Worm (Caenorhabditis elegans) whole organism, L2 larva: Measurements from ENCODE around the gene F44F4.3.

Experiments used
- F13H6.1 ChIP-seq: sonication (generic microtip); optimal IDR thresholded peaks from 2 replicates; lab custom pipeline; 2016; ENCODE audit warnings: missing genetic modification characterization, missing compliant biosample characterization
- Y55F3AM.14 ChIP-seq: fragments of 200-800 bp; sonication (Bioruptor generic); optimal IDR thresholded peaks from 2 replicates; lab custom pipeline; 2018; ENCODE audit warnings: mild to moderate bottlenecking, missing genetic modification characterization, missing compliant biosample characterization
- aly-2 ChIP-seq: fragments of 150-350 bp; optimal IDR thresholded peaks from 2 replicates; lab custom pipeline; 2014; ENCODE audit warnings: missing biosample characterization, missing genetic modification characterization
- ama-1 ChIP-seq: fragments of 150-350 bp; optimal IDR thresholded peaks from 2 replicates; lab custom pipeline; 2018; ENCODE audit warnings: inconsistent platforms
- blmp-1 ChIP-seq: sonication (generic microtip); optimal IDR thresholded peaks from 2 replicates; lab custom pipeline; 2017; ENCODE audit warnings: missing genetic modification characterization, mild to moderate bottlenecking, missing compliant biosample characterization, antibody characterized with exemption, moderate library complexity; ENCODE audit not compliant: insufficient read depth
- ceh-16 ChIP-seq: fragments of 150-350 bp; optimal IDR thresholded peaks from 2 replicates; lab custom pipeline; 2014; ENCODE audit warnings: missing biosample characterization, missing genetic modification characterization
- ceh-82 ChIP-seq: fragments of 150-350 bp; optimal IDR thresholded peaks from 2 replicates; lab custom pipeline; 2014; ENCODE audit warnings: missing biosample characterization, missing genetic modification characterization
- crh-2 ChIP-seq: sonication (generic microtip); optimal IDR thresholded peaks from 2 replicates; lab custom pipeline; 2017; ENCODE audit warnings: missing biosample characterization, missing genetic modification characterization
- egl-27 ChIP-seq: sonication (generic microtip); optimal IDR thresholded peaks from 3 replicates; lab custom pipeline; 2017; ENCODE audit warnings: missing biosample characterization, missing genetic modification reagents, missing genetic modification characterization
- fos-1 ChIP-seq: fragments of 150-350 bp; optimal IDR thresholded peaks from 2 replicates; lab custom pipeline; 2014; ENCODE audit warnings: missing biosample characterization, missing genetic modification characterization
- gmeb-1 ChIP-seq: fragments of 150-350 bp; optimal IDR thresholded peaks from 2 replicates; lab custom pipeline; 2014; ENCODE audit warnings: missing biosample characterization, missing genetic modification characterization
- lin-11 ChIP-seq: fragments of 150-350 bp; sonication (generic microtip); optimal IDR thresholded peaks from 2 replicates; lab custom pipeline; 2014; ENCODE audit warnings: missing biosample characterization, missing genetic modification characterization, inconsistent platforms, mixed read lengths
- lin-13 ChIP-seq: fragments of 150-350 bp; optimal IDR thresholded peaks from 2 replicates; lab custom pipeline; 2014; ENCODE audit warnings: missing biosample characterization, missing genetic modification reagents, missing genetic modification characterization
- lin-39 ChIP-seq: fragments of 150-350 bp; optimal IDR thresholded peaks from 2 replicates; lab custom pipeline; 2014; ENCODE audit warnings: missing biosample characterization, missing genetic modification reagents, missing genetic modification characterization
- mab-5 ChIP-seq: fragments of 150-350 bp; optimal IDR thresholded peaks from 2 replicates; lab custom pipeline; 2014; ENCODE audit warnings: missing biosample characterization, missing genetic modification characterization
- mbf-1 ChIP-seq: sonication (generic microtip); optimal IDR thresholded peaks from 2 replicates; lab custom pipeline; 2017; ENCODE audit warnings: missing biosample characterization, missing genetic modification characterization
- mdl-1 ChIP-seq, 2 experiments: fragments of 150-350 bp in 1 of 2; sonication (generic microtip) in 1 of 2; optimal IDR thresholded peaks; 2 replicates each; lab custom pipeline; 2017; ENCODE audit warnings: missing biosample characterization in 2 of 2, missing genetic modification characterization in 2 of 2
- nhr-10 ChIP-seq: sonication (generic microtip); optimal IDR thresholded peaks from 2 replicates; lab custom pipeline; 2017; ENCODE audit warnings: missing biosample characterization, missing genetic modification characterization
- nhr-11 ChIP-seq: fragments of 150-350 bp; optimal IDR thresholded peaks from 2 replicates; lab custom pipeline; 2014; ENCODE audit warnings: missing biosample characterization, missing genetic modification characterization
- nhr-12 ChIP-seq: fragments of 150-350 bp; optimal IDR thresholded peaks from 2 replicates; lab custom pipeline; 2014; ENCODE audit warnings: missing biosample characterization, missing genetic modification characterization
- nhr-129 ChIP-seq: fragments of 150-350 bp; optimal IDR thresholded peaks from 2 replicates; lab custom pipeline; 2014; ENCODE audit warnings: missing biosample characterization, missing genetic modification characterization
- nhr-21 ChIP-seq: fragments of 150-350 bp; optimal IDR thresholded peaks from 2 replicates; lab custom pipeline; 2014; ENCODE audit warnings: missing biosample characterization, missing genetic modification characterization
- nhr-23 ChIP-seq: fragments of 150-350 bp; optimal IDR thresholded peaks from 2 replicates; lab custom pipeline; 2014; ENCODE audit warnings: missing biosample characterization, missing genetic modification reagents, missing genetic modification characterization
- nhr-237 ChIP-seq: fragments of 150-350 bp; optimal IDR thresholded peaks from 2 replicates; lab custom pipeline; 2014; ENCODE audit warnings: missing biosample characterization, missing genetic modification characterization
- nhr-25 ChIP-seq: fragments of 150-350 bp; sonication (generic microtip); optimal IDR thresholded peaks from 3 replicates; lab custom pipeline; 2014; ENCODE audit warnings: missing biosample characterization, missing genetic modification characterization
- nhr-6 ChIP-seq: fragments of 150-350 bp; optimal IDR thresholded peaks from 2 replicates; lab custom pipeline; 2014; ENCODE audit warnings: missing biosample characterization, missing genetic modification characterization
- nhr-77 ChIP-seq: fragments of 150-350 bp; optimal IDR thresholded peaks from 2 replicates; lab custom pipeline; 2014; ENCODE audit warnings: missing biosample characterization, missing genetic modification characterization
- sem-4 ChIP-seq: fragments of 150-350 bp; optimal IDR thresholded peaks from 2 replicates; lab custom pipeline; 2014; ENCODE audit warnings: missing biosample characterization, missing genetic modification reagents, missing genetic modification characterization
- skn-1 ChIP-seq: sonication (generic microtip); optimal IDR thresholded peaks from 2 replicates; lab custom pipeline; 2017; ENCODE audit warnings: missing biosample characterization, missing genetic modification characterization
- sma-9 ChIP-seq, 2 experiments: fragments of 150-350 bp in 1 of 2; sonication (generic microtip) in 1 of 2; optimal IDR thresholded peaks; 2 replicates each; lab custom pipeline; 2014 to 2016; ENCODE audit warnings: missing genetic modification characterization in 2 of 2, mild to moderate bottlenecking in 1 of 2, missing biosample characterization in 1 of 2, missing compliant biosample characterization in 1 of 2, missing genetic modification reagents in 1 of 2, moderate library complexity in 1 of 2
- ztf-1 ChIP-seq: fragments of 200-800 bp; sonication (Bioruptor generic); conservative IDR thresholded peaks from 2 replicates; pipeline ENCODE4 v1.3.6; 2022; ENCODE audit warnings: missing genetic modification characterization, missing compliant biosample characterization
- ztf-11 ChIP-seq: sonication (generic microtip); optimal IDR thresholded peaks from 2 replicates; lab custom pipeline; 2017; ENCODE audit warnings: missing biosample characterization, missing genetic modification characterization
- ztf-4 ChIP-seq: fragments of 150-350 bp; optimal IDR thresholded peaks from 2 replicates; lab custom pipeline; 2014; ENCODE audit warnings: missing biosample characterization, missing genetic modification characterization

The F44F4.3 gene

ce11 chrII:10918293-10918756 lies 32.6 kb upstream of the F44F4.3 start, which contains the start of gene tba-4:
Gene tba-4 (plus strand): TSS chrII:10918706.
- TF ChIP-seq ztf-11 (tag; lab: Kevin White, UChicago) (no peak), Y55F3AM.14 (no peak), nhr-11 (tag; lab: Kevin White, UChicago) (no peak), crh-2 (tag; lab: Kevin White, UChicago) (no peak), fos-1 (tag; lab: Kevin White, UChicago) (peak; percentile 60), sma-9 (GFP tag; optimal IDR thresholded peaks at IDR 0.05; lab: Kevin White, UChicago) (no peak), sma-9 (tag; optimal IDR thresholded peaks at IDR 0.05; lab: Kevin White, UChicago) (no peak), ztf-4 (no peak), lin-11 (tag; lab: Kevin White, UChicago) (no peak), egl-27 (no peak)

- TF ChIP-seq lin-39 (tag; lab: Kevin White, UChicago) (no peak), nhr-25 (tag; lab: Kevin White, UChicago) (no peak)
Measured at ce11 chrII:10917174-10917573, 31.5 kb upstream of the F44F4.3 start, which contains the start of gene F44F4.10. Gene F44F4.10 (minus strand): TSS chrII:10917274.

- TF ChIP-seq ceh-82 (tag; lab: Kevin White, UChicago) (no peak), aly-2 (tag; lab: Kevin White, UChicago) (no peak)
Measured at ce11 chrII:10915732-10916131, 30.0 kb upstream of the F44F4.3 start, which contains the start of gene F44F4.9. Gene F44F4.9 (minus strand): TSS chrII:10915832.

ce11 chrII:10914366-10914765 lies 28.6 kb upstream of the F44F4.3 start, which contains the start of gene F44F4.15:
Gene F44F4.15 (plus strand): TSS chrII:10914666.
- TF ChIP-seq skn-1 (tag; lab: Kevin White, UChicago) (no peak), mab-5 (tag; lab: Kevin White, UChicago) (no peak), mdl-1 (tag; optimal IDR thresholded peaks at IDR 0.05; lab: Kevin White, UChicago) (no peak), Y55F3AM.14 (no peak), F13H6.1 (tag; lab: Kevin White, UChicago) (no peak), nhr-11 (tag; lab: Kevin White, UChicago) (no peak), ama-1 (lab: Kevin White, UChicago) (no peak), ztf-11 (tag; lab: Kevin White, UChicago) (no peak), mbf-1 (tag; lab: Kevin White, UChicago) (no peak), blmp-1 (tag; lab: Kevin White, UChicago) (no peak), nhr-10 (no peak), ceh-16 (no peak), lin-13 (GFP tag; lab: Kevin White, UChicago) (no peak), sem-4 (no peak), nhr-6 (tag; lab: Kevin White, UChicago) (no peak), lin-39 (tag; lab: Kevin White, UChicago) (no peak), ztf-1 (GFP tag; lab: Robert Waterston, UW) (no peak), lin-11 (tag; lab: Kevin White, UChicago) (no peak), nhr-237 (tag; lab: Kevin White, UChicago) (no peak), nhr-129 (tag; lab: Kevin White, UChicago) (no peak)

- TF ChIP-seq aly-2 (tag; lab: Kevin White, UChicago) (no peak), nhr-12 (no peak)
- TF ChIP-seq, all 48 proteins: peak for 0
Measured at ce11 chrII:10912995-10913394, 27.3 kb upstream of the F44F4.3 start.

- TF ChIP-seq gmeb-1 (tag; lab: Kevin White, UChicago) = no peak
- no peak for TF ChIP-seq nhr-77
- TF ChIP-seq blmp-1 (tag; lab: Kevin White, UChicago) = no peak
- TF ChIP-seq nhr-23 = no peak
- TF ChIP-seq nhr-21 (tag; lab: Kevin White, UChicago) = no peak
- TF ChIP-seq ztf-4 = no peak
Measured at ce11 chrII:10910219-10910618, 24.5 kb upstream of the F44F4.3 start, which contains the start of gene sra-11. Gene sra-11 (minus strand): TSS chrII:10910319.
